Comparison of ENCODE assay signal across 4 worm cellular contexts in genomic region chrIII:5018116-5018689, ce11.
TF ChIP-seq lines count a peak whose summit lies in the region.

Gene wip-1, plus strand, starts transcription at chrIII:5018639.

TF ChIP-seq in whole organism, L2 larva, 48 proteins besides CTCF, POLR2A, EP300 and RAD21 (continued from another document):
- TF ChIP-seq mdl-1 (tag; optimal IDR thresholded peaks at IDR 0.05; lab: Kevin White, UChicago) (peak; percentile 14 to 81), fos-1 (tag; optimal IDR thresholded peaks at IDR 0.05; lab: Kevin White, UChicago) (peak; percentile 99), zag-1 (tag; optimal IDR thresholded peaks at IDR 0.05; lab: Kevin White, UChicago) (peak; percentile 94), lin-13 (GFP tag; optimal IDR thresholded peaks at IDR 0.05; lab: Kevin White, UChicago) (peak; percentile 95), nhr-77 (tag; optimal IDR thresholded peaks at IDR 0.05; lab: Kevin White, UChicago) (peak; percentile 75), nhr-6 (tag; optimal IDR thresholded peaks at IDR 0.05; lab: Kevin White, UChicago) (peak; percentile 94), Y55F3AM.14 (GFP tag; optimal IDR thresholded peaks at IDR 0.05; lab: Kevin White, UChicago) (peak; percentile 95), nhr-237 (tag; optimal IDR thresholded peaks at IDR 0.05; lab: Kevin White, UChicago) (peak; percentile 59), ceh-16 (tag; optimal IDR thresholded peaks at IDR 0.05; lab: Kevin White, UChicago) (peak; percentile 63), ama-1 (optimal IDR thresholded peaks at IDR 0.05; lab: Kevin White, UChicago) (peak; percentile 66), sma-9 (GFP tag; optimal IDR thresholded peaks at IDR 0.05; lab: Kevin White, UChicago) (peak; percentile 96), sma-9 (tag; optimal IDR thresholded peaks at IDR 0.05; lab: Kevin White, UChicago) (no peak), lin-39 (tag; optimal IDR thresholded peaks at IDR 0.05; lab: Kevin White, UChicago) (peak; percentile 75), nhr-25 (tag; optimal IDR thresholded peaks at IDR 0.05; lab: Kevin White, UChicago) (peak; percentile 99), sem-4 (tag; optimal IDR thresholded peaks at IDR 0.05; lab: Kevin White, UChicago) (peak; percentile 98), crh-2 (tag; optimal IDR thresholded peaks at IDR 0.05; lab: Kevin White, UChicago) (peak; percentile 99), mbf-1 (tag; optimal IDR thresholded peaks at IDR 0.05; lab: Kevin White, UChicago) (peak; percentile 52), nhr-23 (tag; optimal IDR thresholded peaks at IDR 0.05; lab: Kevin White, UChicago) (no peak), F13H6.1 (tag; optimal IDR thresholded peaks at IDR 0.05; lab: Kevin White, UChicago) (peak; percentile 99), ceh-82 (tag; optimal IDR thresholded peaks at IDR 0.05; lab: Kevin White, UChicago) (peak; percentile 75), snpc-4 (tag; optimal IDR thresholded peaks at IDR 0.05; lab: Kevin White, UChicago) (peak; percentile 88), C34F6.9 (tag; optimal IDR thresholded peaks at IDR 0.05; lab: Kevin White, UChicago) (peak; percentile 99), unc-62 (GFP tag; optimal IDR thresholded peaks at IDR 0.05; lab: Kevin White, UChicago) (peak; percentile 61), ztf-11 (tag; optimal IDR thresholded peaks at IDR 0.05; lab: Kevin White, UChicago) (no peak), blmp-1 (tag; optimal IDR thresholded peaks at IDR 0.05; lab: Kevin White, UChicago; ENCODE audit: insufficient read depth) (peak; percentile 84), gmeb-1 (tag; optimal IDR thresholded peaks at IDR 0.05; lab: Kevin White, UChicago) (peak; percentile 96)

TF ChIP-seq in whole organism, L4 larva, 104 proteins besides CTCF, POLR2A, EP300 and RAD21 (continued from another document and continues in another):
- TF ChIP-seq spr-1 (tag; optimal IDR thresholded peaks at IDR 0.05; lab: Kevin White, UChicago) (peak; percentile 96), hif-1 (tag; optimal IDR thresholded peaks at IDR 0.05; lab: Kevin White, UChicago) (peak; percentile 73 to 89), ama-1 (optimal IDR thresholded peaks at IDR 0.05; lab: Kevin White, UChicago) (peak; percentile 36), hlh-11 (tag; optimal IDR thresholded peaks at IDR 0.05; lab: Kevin White, UChicago) (peak; percentile 98), aly-2 (tag; optimal IDR thresholded peaks at IDR 0.05; lab: Kevin White, UChicago) (no peak), hmg-1.1 (GFP tag; IDR thresholded peaks at IDR 0.05; lab: Robert Waterston, UW) (peak; percentile 98), gei-8 (GFP tag; optimal IDR thresholded peaks at IDR 0.05; lab: Kevin White, UChicago) (peak; percentile 11), nhr-11 (tag; optimal IDR thresholded peaks at IDR 0.05; lab: Kevin White, UChicago) (peak; percentile 98), pha-4 (GFP tag; IDR thresholded peaks at IDR 0.05; lab: Robert Waterston, UW) (peak; percentile 96), pha-4 (tag; optimal IDR thresholded peaks at IDR 0.05; lab: Kevin White, UChicago) (peak; percentile 73), F10B5.3 (tag; optimal IDR thresholded peaks at IDR 0.05; lab: Kevin White, UChicago) (peak; percentile 93), zip-11 (GFP tag; IDR thresholded peaks at IDR 0.05; lab: Robert Waterston, UW) (no peak), nhr-111 (GFP tag; optimal IDR thresholded peaks at IDR 0.05; lab: Kevin White, UChicago) (peak; percentile 86), F44E2.7 (GFP tag; IDR thresholded peaks at IDR 0.05; lab: Robert Waterston, UW) (peak; percentile 87), dmd-9 (GFP tag; IDR thresholded peaks at IDR 0.05; lab: Robert Waterston, UW) (peak; percentile 94), php-3 (GFP tag; IDR thresholded peaks at IDR 0.05; lab: Robert Waterston, UW) (peak; percentile 93), ZK546.5 (tag; optimal IDR thresholded peaks at IDR 0.05; lab: Kevin White, UChicago) (peak in 1 of 2 experiments; percentile 53), ceh-32 (tag; optimal IDR thresholded peaks at IDR 0.05; lab: Kevin White, UChicago; ENCODE audit: poor library complexity) (peak; percentile 69), lin-38 (GFP tag; IDR thresholded peaks at IDR 0.05; lab: Robert Waterston, UW) (peak; percentile 95), nhr-6 (tag; optimal IDR thresholded peaks at IDR 0.05; lab: Kevin White, UChicago) (peak; percentile 95), madf-9 (GFP tag; conservative IDR thresholded peaks at IDR 0.05; lab: Robert Waterston, UW) (peak; percentile 97), D1046.2 (GFP tag; IDR thresholded peaks at IDR 0.05; lab: Robert Waterston, UW) (peak; percentile 74; the same call in 1 of the 2 replicates), vab-7 (GFP tag; IDR thresholded peaks at IDR 0.05; lab: Robert Waterston, UW) (peak; percentile 88), ces-1 (GFP tag; optimal IDR thresholded peaks at IDR 0.05; lab: Kevin White, UChicago) (peak; percentile 33), nhr-42 (GFP tag; IDR thresholded peaks at IDR 0.05; lab: Robert Waterston, UW) (peak; percentile 94), ceh-44 (GFP tag; IDR thresholded peaks at IDR 0.05; lab: Robert Waterston, UW) (peak; percentile 46; the same call in 1 of the 2 replicates), egl-43 (GFP tag; IDR thresholded peaks at IDR 0.05; lab: Robert Waterston, UW) (peak; percentile 96), nhr-28 (tag; optimal IDR thresholded peaks at IDR 0.05; lab: Kevin White, UChicago) (peak; percentile 98), T26A8.4 (GFP tag; IDR thresholded peaks at IDR 0.05; lab: Robert Waterston, UW) (peak; percentile 98), fos-1 (tag; optimal IDR thresholded peaks at IDR 0.05; lab: Kevin White, UChicago) (peak; percentile 44), skn-1 (tag; optimal IDR thresholded peaks at IDR 0.05; lab: Kevin White, UChicago) (no peak), fkh-10 (GFP tag; optimal IDR thresholded peaks at IDR 0.05; lab: Kevin White, UChicago) (peak; percentile 85), zag-1 (tag; optimal IDR thresholded peaks at IDR 0.05; lab: Kevin White, UChicago) (peak; percentile 66), egl-27 (tag; optimal IDR thresholded peaks at IDR 0.05; lab: Kevin White, UChicago) (no peak), nhr-237 (tag; optimal IDR thresholded peaks at IDR 0.05; lab: Kevin White, UChicago) (peak; percentile 60), nhr-25 (tag; optimal IDR thresholded peaks at IDR 0.05; lab: Kevin White, UChicago; ENCODE audit: borderline replicate concordance, insufficient read depth) (peak; percentile 95)

TF ChIP-seq in whole organism, late embryonic, 69 proteins besides CTCF, POLR2A, EP300 and RAD21 (continued from another document and continues in another):
- TF ChIP-seq K02D7.2 (tag; optimal IDR thresholded peaks at IDR 0.05; lab: Kevin White, UChicago) (no peak), ceh-22 (tag; optimal IDR thresholded peaks at IDR 0.05; lab: Kevin White, UChicago) (no peak), tbx-2 (tag; optimal IDR thresholded peaks at IDR 0.05; lab: Kevin White, UChicago) (peak; percentile 96), ceh-30 (tag; optimal IDR thresholded peaks at IDR 0.05; lab: Kevin White, UChicago) (peak; percentile 77), madf-2 (tag; optimal IDR thresholded peaks at IDR 0.05; lab: Kevin White, UChicago) (peak; percentile 81), pqm-1 (tag; optimal IDR thresholded peaks at IDR 0.05; lab: Kevin White, UChicago) (peak; percentile 72), hlh-8 (tag; optimal IDR thresholded peaks at IDR 0.05; lab: Kevin White, UChicago) (peak; percentile 49), elt-4 (tag; optimal IDR thresholded peaks at IDR 0.05; lab: Kevin White, UChicago) (no peak), sdc-2 (tag; optimal IDR thresholded peaks at IDR 0.05; lab: Kevin White, UChicago) (peak; percentile 79), ztf-16 (tag; optimal IDR thresholded peaks at IDR 0.05; lab: Kevin White, UChicago) (peak; percentile 84), C08G9.2 (tag; optimal IDR thresholded peaks at IDR 0.05; lab: Kevin White, UChicago) (peak; percentile 66), ceh-14 (tag; optimal IDR thresholded peaks at IDR 0.05; lab: Kevin White, UChicago) (peak; percentile 89), pag-3 (tag; optimal IDR thresholded peaks at IDR 0.05; lab: Kevin White, UChicago; ENCODE audit: borderline replicate concordance) (no peak), eyg-1 (tag; optimal IDR thresholded peaks at IDR 0.05; lab: Kevin White, UChicago) (peak; percentile 40), ceh-31 (tag; optimal IDR thresholded peaks at IDR 0.05; lab: Kevin White, UChicago) (peak; percentile 91), lim-6 (tag; optimal IDR thresholded peaks at IDR 0.05; lab: Kevin White, UChicago) (peak; percentile 5), hlh-15 (tag; optimal IDR thresholded peaks at IDR 0.05; lab: Kevin White, UChicago) (peak; percentile 2), pros-1 (tag; optimal IDR thresholded peaks at IDR 0.05; lab: Kevin White, UChicago) (no peak), T23F11.4 (GFP tag; optimal IDR thresholded peaks at IDR 0.05; lab: Kevin White, UChicago) (peak; percentile 64), nfya-1 (tag; optimal IDR thresholded peaks at IDR 0.05; lab: Kevin White, UChicago) (peak; percentile 94), che-1 (tag; optimal IDR thresholded peaks at IDR 0.05; lab: Kevin White, UChicago) (peak; percentile 56), pat-9 (tag; optimal IDR thresholded peaks at IDR 0.05; lab: Kevin White, UChicago) (peak; percentile 85), syd-9 (tag; optimal IDR thresholded peaks at IDR 0.05; lab: Kevin White, UChicago) (peak; percentile 78), F13H6.1 (tag; optimal IDR thresholded peaks at IDR 0.05; lab: Kevin White, UChicago) (peak; percentile 80), pax-1 (tag; optimal IDR thresholded peaks at IDR 0.05; lab: Kevin White, UChicago) (no peak), lin-11 (tag; optimal IDR thresholded peaks at IDR 0.05; lab: Kevin White, UChicago) (no peak), ceh-6 (GFP tag; optimal IDR thresholded peaks at IDR 0.05; lab: Kevin White, UChicago) (peak; percentile 73), dmd-4 (tag; optimal IDR thresholded peaks at IDR 0.05; lab: Kevin White, UChicago; ENCODE audit: borderline replicate concordance) (peak; percentile 15), tbx-7 (tag; optimal IDR thresholded peaks at IDR 0.05; lab: Kevin White, UChicago) (peak; percentile 51), sox-4 (tag; optimal IDR thresholded peaks at IDR 0.05; lab: Kevin White, UChicago) (peak; percentile 31), C38D4.7 (GFP tag; optimal IDR thresholded peaks at IDR 0.05; lab: Kevin White, UChicago) (peak; percentile 30), odd-2 (tag; optimal IDR thresholded peaks at IDR 0.05; lab: Kevin White, UChicago) (no peak), hlh-13 (GFP tag; optimal IDR thresholded peaks at IDR 0.05; lab: Kevin White, UChicago) (no peak), zip-5 (tag; optimal IDR thresholded peaks at IDR 0.05; lab: Kevin White, UChicago) (peak; percentile 41), ceh-9 (tag; optimal IDR thresholded peaks at IDR 0.05; lab: Kevin White, UChicago) (no peak), ceh-18 (tag; optimal IDR thresholded peaks at IDR 0.05; lab: Kevin White, UChicago) (peak; percentile 96), ets-4 (tag; optimal IDR thresholded peaks at IDR 0.05; lab: Kevin White, UChicago) (peak; percentile 98), mec-3 (tag; optimal IDR thresholded peaks at IDR 0.05; lab: Kevin White, UChicago; ENCODE audit: borderline replicate concordance) (no peak), ref-2 (tag; optimal IDR thresholded peaks at IDR 0.05; lab: Kevin White, UChicago) (peak; percentile 88)

TF ChIP-seq in whole organism, mixed stage, embryonic, 35 proteins besides CTCF, POLR2A, EP300 and RAD21 (continued from another document):
- TF ChIP-seq sptf-1 (tag; optimal IDR thresholded peaks at IDR 0.05; lab: Kevin White, UChicago) = peak; percentile 93
- peak; percentile 93 for TF ChIP-seq ham-2 (GFP tag; optimal IDR thresholded peaks at IDR 0.05; lab: Kevin White, UChicago)
- no peak for TF ChIP-seq flh-1 (GFP tag; optimal IDR thresholded peaks at IDR 0.05; lab: Kevin White, UChicago)
- peak; percentile 87 for TF ChIP-seq mls-2 (tag; optimal IDR thresholded peaks at IDR 0.05; lab: Kevin White, UChicago)
- TF ChIP-seq nhr-237 (tag; optimal IDR thresholded peaks at IDR 0.05; lab: Kevin White, UChicago) = peak; percentile 95
- TF ChIP-seq M03D4.4 (tag; optimal IDR thresholded peaks at IDR 0.05; lab: Kevin White, UChicago) = peak; percentile 84
